Fruit fly (Drosophila melanogaster) S2 (cell line): ENCODE results near the gene Glyat.

ENCODE experiments used
- CG8478 ChIP-seq: fragments of >200 bp; optimal IDR thresholded peaks from 2 replicates; lab custom pipeline; 2018
- CTCF ChIP-seq, 2 experiments: fragments of >200 bp; optimal IDR thresholded peaks; 2 replicates each; lab custom pipeline; 2018

DNA sequence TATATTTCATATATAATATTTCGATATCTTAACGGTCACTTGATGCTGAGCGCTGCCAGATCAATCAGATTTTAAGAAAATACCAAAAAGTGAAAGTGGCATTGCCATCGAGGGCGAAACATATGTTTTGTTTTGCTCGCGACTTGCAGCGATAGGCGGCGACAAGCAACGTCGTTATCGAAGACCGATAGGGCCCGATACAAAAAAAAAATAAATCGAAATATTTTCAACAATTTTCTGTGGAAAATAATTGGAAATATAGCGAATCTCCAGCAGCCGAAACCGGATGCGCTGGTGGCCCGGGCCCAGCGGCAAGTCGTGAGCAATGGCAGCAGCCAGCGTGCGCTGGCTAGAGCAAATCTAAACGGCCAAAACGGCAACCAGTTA is 32.8 kb upstream of the Glyat start, which contains the start of gene Megf8:
- TF ChIP-seq CG8478 (lab: Kevin White, UChicago), result no peak
- TF ChIP-seq CTCF (optimal IDR thresholded peaks at IDR 0.05; lab: Kevin White, UChicago), result no peak
